Fruit fly (Drosophila melanogaster) whole organism, embryonic: ENCODE data around the gene beat-IIa.

ENCODE experiments used
- Atf3 ChIP-seq: fragments of 200-800 bp; sonication (Bioruptor generic); optimal IDR thresholded peaks from 3 replicates; lab custom pipeline; 2016; ENCODE audit warnings: missing biosample characterization, missing genetic modification characterization
- BEAF-32 ChIP-seq: fragments of 200-800 bp; sonication (Bioruptor generic); optimal IDR thresholded peaks from 3 replicates; lab custom pipeline; 2017; ENCODE audit warnings: missing biosample characterization, missing genetic modification characterization, mild to moderate bottlenecking, moderate library complexity, missing genetic modification reagents
- CG10147 ChIP-seq: fragments of 200-800 bp; sonication (Bioruptor generic); optimal IDR thresholded peaks from 2 replicates; lab custom pipeline; 2019; ENCODE audit warnings: missing biosample characterization, mild to moderate bottlenecking, missing genetic modification characterization, moderate library complexity
- CG10274 ChIP-seq: fragments of 200-800 bp; sonication (Bioruptor generic); optimal IDR thresholded peaks from 3 replicates; lab custom pipeline; 2017; ENCODE audit warnings: missing biosample characterization, mild to moderate bottlenecking, missing genetic modification characterization
- CG1233 ChIP-seq: fragments of 200-800 bp; sonication (Bioruptor generic); optimal IDR thresholded peaks from 4 replicates; lab custom pipeline; 2018; ENCODE audit warnings: missing biosample characterization, mild to moderate bottlenecking, missing genetic modification characterization
- CG14050 ChIP-seq: fragments of 200-800 bp; sonication (Bioruptor generic); IDR thresholded peaks from 3 replicates; pipeline ENCODE4 v1.3.6; 2022; ENCODE audit warnings: missing biosample characterization, missing genetic modification characterization
- CG14441 ChIP-seq: fragments of 200-800 bp; sonication (Bioruptor generic); IDR thresholded peaks from 2 replicates; pipeline ENCODE4 v1.3.6; 2022; ENCODE audit warnings: missing biosample characterization, missing genetic modification characterization
- CG15696 ChIP-seq: fragments of 200-800 bp; sonication (Bioruptor generic); optimal IDR thresholded peaks from 2 replicates; lab custom pipeline; 2019; ENCODE audit warnings: missing biosample characterization, mild to moderate bottlenecking, missing genetic modification characterization, moderate library complexity
- CG17328 ChIP-seq: fragments of 200-800 bp; sonication (Bioruptor generic); IDR thresholded peaks from 2 replicates; pipeline ENCODE4 v1.3.6; 2022; ENCODE audit warnings: missing biosample characterization, missing genetic modification characterization
- CG17359 ChIP-seq: fragments of 200-800 bp; sonication (Bioruptor generic); optimal IDR thresholded peaks from 3 replicates; lab custom pipeline; 2018; ENCODE audit warnings: missing biosample characterization, mild to moderate bottlenecking, missing genetic modification characterization, moderate library complexity
- CG17385 ChIP-seq: fragments of 200-800 bp; sonication (Bioruptor generic); optimal IDR thresholded peaks from 3 replicates; lab custom pipeline; 2018; ENCODE audit warnings: missing biosample characterization, mild to moderate bottlenecking, missing genetic modification characterization
- CG4328 ChIP-seq: fragments of 200-800 bp; sonication (Bioruptor generic); optimal IDR thresholded peaks from 3 replicates; lab custom pipeline; 2017; ENCODE audit warnings: missing biosample characterization, missing genetic modification reagents, missing genetic modification characterization
- CG43689 ChIP-seq: fragments of 200-800 bp; sonication (Bioruptor generic); IDR thresholded peaks from 2 replicates; pipeline ENCODE4 v1.3.6; 2022; ENCODE audit warnings: missing biosample characterization, missing genetic modification characterization
- CG4404 ChIP-seq: fragments of 200-800 bp; sonication (Bioruptor generic); IDR thresholded peaks from 2 replicates; pipeline ENCODE4 v1.3.6; 2022; ENCODE audit warnings: missing biosample characterization, missing genetic modification characterization
- CG4820 ChIP-seq: fragments of 200-800 bp; sonication (Bioruptor generic); optimal IDR thresholded peaks from 3 replicates; lab custom pipeline; 2016; ENCODE audit warnings: missing biosample characterization, missing genetic modification characterization
- CG5953 ChIP-seq: fragments of 200-800 bp; sonication (Bioruptor generic); IDR thresholded peaks from 2 replicates; pipeline ENCODE4 v1.3.6; 2022; ENCODE audit warnings: missing biosample characterization, missing genetic modification characterization
- CrebB ChIP-seq: fragments of 200-800 bp; sonication (Bioruptor generic); optimal IDR thresholded peaks from 3 replicates; lab custom pipeline; 2018; ENCODE audit warnings: missing biosample characterization, mild to moderate bottlenecking, missing genetic modification characterization
- D ChIP-seq, 2 experiments: fragments of 200-800 bp in 1 of 2; fragments of >200 bp in 1 of 2; sonication (Bioruptor generic) in 1 of 2; optimal IDR thresholded peaks; 2 replicates in 1 of 2; 3 replicates in 1 of 2; lab custom pipeline; 2017; ENCODE audit warnings: mild to moderate bottlenecking in 1 of 2, missing biosample characterization in 1 of 2, missing genetic modification characterization in 1 of 2, missing genetic modification reagents in 1 of 2
- Dbx ChIP-seq: fragments of 200-800 bp; sonication (Bioruptor generic); IDR thresholded peaks from 3 replicates; pipeline ENCODE4 v1.3.6; 2022; ENCODE audit warnings: missing biosample characterization, missing genetic modification characterization
- Deaf1 ChIP-seq: fragments of 200-800 bp; optimal IDR thresholded peaks from 3 replicates; lab custom pipeline; 2019; ENCODE audit warnings: missing biosample characterization, mild to moderate bottlenecking, missing genetic modification characterization, moderate library complexity
- Dip2 ChIP-seq: fragments of 200-800 bp; sonication (Bioruptor generic); IDR thresholded peaks from 2 replicates; pipeline ENCODE4 v1.3.6; 2022; ENCODE audit warnings: missing biosample characterization, missing genetic modification characterization
- E2f1 ChIP-seq: fragments of 200-800 bp; sonication (Bioruptor generic); IDR thresholded peaks from 2 replicates; pipeline ENCODE4 v1.3.6; 2022; ENCODE audit warnings: missing biosample characterization, missing genetic modification characterization
- Mes4 ChIP-seq: fragments of 200-800 bp; sonication (Bioruptor generic); optimal IDR thresholded peaks from 2 replicates; lab custom pipeline; 2016; ENCODE audit warnings: missing biosample characterization, missing genetic modification characterization
- Ptx1 ChIP-seq: fragments of 200-800 bp; sonication (Bioruptor generic); IDR thresholded peaks from 2 replicates; pipeline ENCODE4 v1.3.6; 2022; ENCODE audit warnings: missing biosample characterization, missing genetic modification characterization
- Side ChIP-seq: fragments of 200-800 bp; sonication (Bioruptor generic); optimal IDR thresholded peaks from 2 replicates; lab custom pipeline; 2016; ENCODE audit warnings: missing biosample characterization, missing genetic modification characterization
- Sox100B ChIP-seq: fragments of 200-800 bp; sonication (Bioruptor generic); optimal IDR thresholded peaks from 3 replicates; lab custom pipeline; 2018; ENCODE audit warnings: missing biosample characterization, mild to moderate bottlenecking, missing genetic modification characterization
- ac ChIP-seq: fragments of 200-800 bp; sonication (Bioruptor generic); optimal IDR thresholded peaks from 3 replicates; lab custom pipeline; 2017; ENCODE audit warnings: missing biosample characterization, mild to moderate bottlenecking, missing genetic modification characterization
- bowl ChIP-seq: fragments of 200-800 bp; sonication (Bioruptor generic); IDR thresholded peaks from 2 replicates; pipeline ENCODE4 v1.3.6; 2022; ENCODE audit warnings: missing biosample characterization, missing genetic modification characterization
- crc ChIP-seq: fragments of 200-800 bp; sonication (Bioruptor generic); optimal IDR thresholded peaks from 2 replicates; lab custom pipeline; 2016; ENCODE audit warnings: missing biosample characterization, missing genetic modification characterization
- dan ChIP-seq: fragments of 200-800 bp; sonication (Bioruptor generic); IDR thresholded peaks from 2 replicates; pipeline ENCODE4 v1.3.6; 2022; ENCODE audit warnings: missing biosample characterization, missing genetic modification characterization
- ems ChIP-seq: fragments of 200-800 bp; sonication (Bioruptor generic); optimal IDR thresholded peaks from 3 replicates; lab custom pipeline; 2016; ENCODE audit warnings: missing biosample characterization, missing genetic modification characterization
- eve ChIP-seq, 2 experiments: fragments of >200 bp; optimal IDR thresholded peaks; 2 replicates each; lab custom pipeline; 2017; ENCODE audit warnings: missing biosample characterization in 2 of 2, missing genetic modification characterization in 2 of 2
- grau ChIP-seq: fragments of 200-800 bp; optimal IDR thresholded peaks from 3 replicates; lab custom pipeline; 2019; ENCODE audit warnings: missing biosample characterization, mild to moderate bottlenecking, missing genetic modification characterization, moderate library complexity
- inv ChIP-seq: fragments of 200-800 bp; sonication (Bioruptor generic); IDR thresholded peaks from 2 replicates; pipeline ENCODE4 v1.3.6; 2022; ENCODE audit warnings: missing biosample characterization, missing genetic modification characterization; ENCODE audit not compliant: partially characterized antibody
- ken ChIP-seq: fragments of 200-800 bp; sonication (Bioruptor generic); IDR thresholded peaks from 3 replicates; pipeline ENCODE4 v1.3.6; 2022; ENCODE audit warnings: missing biosample characterization, missing genetic modification characterization
- kni ChIP-seq: fragments of 200-800 bp; sonication (Bioruptor generic); optimal IDR thresholded peaks from 3 replicates; lab custom pipeline; 2017; ENCODE audit warnings: mild to moderate bottlenecking, missing biosample characterization, missing genetic modification reagents, missing genetic modification characterization
- lov ChIP-seq, 2 experiments: fragments of 200-800 bp in 1 of 2; fragments of >200 bp in 1 of 2; sonication (Bioruptor generic) in 1 of 2; IDR thresholded peaks in 1 of 2; optimal IDR thresholded peaks in 1 of 2; 2 replicates in 1 of 2; 3 replicates in 1 of 2; pipeline versions ENCODE4 v1.3.6 to Lab custom; 2017 to 2022; ENCODE audit warnings: missing biosample characterization in 1 of 2, missing genetic modification characterization in 1 of 2
- onecut ChIP-seq: fragments of 200-800 bp; sonication (Bioruptor generic); IDR thresholded peaks from 2 replicates; pipeline ENCODE4 v1.3.6; 2022; ENCODE audit warnings: missing biosample characterization, missing genetic modification characterization
- run ChIP-seq: fragments of 200-800 bp; sonication (Bioruptor generic); optimal IDR thresholded peaks from 3 replicates; lab custom pipeline; 2018; ENCODE audit warnings: missing biosample characterization, mild to moderate bottlenecking, missing genetic modification characterization
- salm ChIP-seq: fragments of 200-800 bp; sonication (Bioruptor generic); optimal IDR thresholded peaks from 2 replicates; lab custom pipeline; 2018; ENCODE audit warnings: missing biosample characterization, mild to moderate bottlenecking, missing genetic modification characterization
- sd ChIP-seq: fragments of 200-800 bp; sonication (Bioruptor generic); optimal IDR thresholded peaks from 3 replicates; lab custom pipeline; 2018; ENCODE audit warnings: missing biosample characterization, mild to moderate bottlenecking, missing genetic modification characterization, moderate library complexity
- sqz ChIP-seq: fragments of 200-800 bp; sonication (Bioruptor generic); optimal IDR thresholded peaks from 3 replicates; lab custom pipeline; 2018; ENCODE audit warnings: missing biosample characterization, mild to moderate bottlenecking, missing genetic modification characterization
- ssp ChIP-seq: fragments of 200-800 bp; sonication (Bioruptor generic); IDR thresholded peaks from 2 replicates; pipeline ENCODE4 v1.3.6; 2022; ENCODE audit warnings: missing biosample characterization, missing genetic modification characterization
- tgo ChIP-seq: fragments of 200-800 bp; sonication (Bioruptor generic); IDR thresholded peaks from 3 replicates; pipeline ENCODE4 v1.3.6; 2022; ENCODE audit warnings: missing biosample characterization, missing genetic modification characterization
- tll ChIP-seq, 2 experiments: fragments of 200-800 bp in 1 of 2; fragments of >200 bp in 1 of 2; sonication (Bioruptor generic) in 1 of 2; optimal IDR thresholded peaks; 2 replicates each; lab custom pipeline; 2017 to 2019; ENCODE audit warnings: missing biosample characterization in 2 of 2, missing genetic modification characterization in 2 of 2, mild to moderate bottlenecking in 1 of 2, moderate library complexity in 1 of 2
- tna ChIP-seq: fragments of 200-800 bp; sonication (Bioruptor generic); IDR thresholded peaks from 2 replicates; pipeline ENCODE4 v1.3.6; 2022; ENCODE audit warnings: missing biosample characterization, missing genetic modification characterization; ENCODE audit not compliant: partially characterized antibody
- zen ChIP-seq: fragments of 200-800 bp; sonication (Bioruptor generic); optimal IDR thresholded peaks from 3 replicates; lab custom pipeline; 2018; ENCODE audit warnings: missing biosample characterization, mild to moderate bottlenecking, missing genetic modification characterization, moderate library complexity
- zfh1 ChIP-seq: fragments of 200-800 bp; sonication (Bioruptor generic); IDR thresholded peaks from 3 replicates; pipeline ENCODE4 v1.3.6; 2022; ENCODE audit warnings: missing biosample characterization, missing genetic modification characterization

Gene beat-IIa

DNA sequence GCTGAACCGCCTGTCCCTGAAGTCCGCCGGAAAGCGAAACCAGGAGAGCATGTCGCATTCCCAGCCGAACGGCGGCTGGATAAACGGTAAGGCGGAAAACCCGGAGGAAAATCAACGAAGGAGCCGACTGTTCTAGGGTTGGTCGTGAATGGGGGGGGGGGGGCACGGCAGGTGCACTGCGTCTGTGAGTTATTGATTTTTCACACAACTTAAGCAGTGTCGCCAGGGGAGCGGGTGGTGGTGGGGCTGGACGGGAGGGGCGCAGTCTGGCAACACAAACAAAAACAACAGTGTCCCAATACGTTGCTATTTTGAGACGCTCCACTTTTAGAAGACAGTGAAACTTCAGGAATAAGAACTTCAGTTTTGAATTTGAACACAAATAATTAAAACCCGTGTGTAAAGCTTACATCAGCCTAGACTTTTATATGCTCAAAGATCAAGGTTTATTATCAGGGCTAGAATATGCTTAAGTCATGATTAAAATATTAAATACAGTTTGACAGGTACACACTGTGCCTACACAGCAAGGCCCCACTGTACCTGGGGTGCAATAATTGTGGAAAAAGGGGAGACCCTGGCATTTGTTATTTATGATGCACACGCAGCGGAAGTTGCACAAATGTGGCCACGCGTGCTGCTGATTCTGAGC is 20.4 kb upstream of the beat-IIa start (continued):
- TF ChIP-seq zfh1 (GFP tag; lab: Robert Waterston, UW) (peak; percentile 85), eve (GFP tag; optimal IDR thresholded peaks at IDR 0.05; lab: Kevin White, UChicago) (peak in 1 of 2 experiments; percentile 57), ssp (GFP tag; lab: Robert Waterston, UW) (peak; percentile 48), Ptx1 (GFP tag; lab: Robert Waterston, UW) (peak; percentile 77), grau (tag; lab: Kevin White, UChicago) (peak; percentile 95), Side (peak; percentile 37), D (optimal IDR thresholded peaks at IDR 0.05; lab: Kevin White, UChicago) (no peak), D (GFP tag; optimal IDR thresholded peaks at IDR 0.05; lab: Kevin White, UChicago) (peak; percentile 75), CG1233 (peak; percentile 56), run (peak; percentile 55), salm (peak; percentile 61), BEAF-32 (GFP tag; lab: Kevin White, UChicago) (no peak), CG17385 (peak; percentile 64), CG4820 (GFP tag; lab: Kevin White, UChicago) (peak; percentile 74), CG10147 (GFP tag; lab: Kevin White, UChicago) (peak; percentile 45), CrebB (tag; lab: Kevin White, UChicago) (no peak), tna (GFP tag; lab: Robert Waterston, UW) (no peak), tgo (GFP tag; lab: Robert Waterston, UW) (peak; percentile 68), crc (GFP tag; lab: Kevin White, UChicago) (no peak), sd (tag; lab: Kevin White, UChicago) (no peak), CG17328 (GFP tag; lab: Robert Waterston, UW) (peak; percentile 84), CG5953 (GFP tag; lab: Robert Waterston, UW) (peak; percentile 78), CG43689 (peak; percentile 47; the same call in 1 of the 2 replicates), onecut (GFP tag; lab: Robert Waterston, UW) (peak; percentile 100), ken (GFP tag; lab: Robert Waterston, UW) (peak; percentile 76), CG14050 (GFP tag; lab: Robert Waterston, UW) (peak; percentile 68), Mes4 (GFP tag; lab: Kevin White, UChicago) (no peak), ac (peak; percentile 22), kni (GFP tag; lab: Kevin White, UChicago) (peak; percentile 11), zen (tag; lab: Kevin White, UChicago) (peak; percentile 35), CG17359 (peak; percentile 86), CG4328 (GFP tag; lab: Kevin White, UChicago) (peak; percentile 42), tll (GFP tag; optimal IDR thresholded peaks at IDR 0.05; lab: Kevin White, UChicago) (no peak), bowl (GFP tag; lab: Robert Waterston, UW) (no peak), Dbx (0 out of 3 replicates have a peak, but pooled peaks have one; percentile 20), CG10274 (GFP tag; lab: Kevin White, UChicago) (no peak), CG4404 (GFP tag; lab: Robert Waterston, UW) (peak; percentile 49; the same call in 1 of the 2 replicates), CG14441 (peak; percentile 56), dan (peak; percentile 20; the same call in 1 of the 2 replicates), CG15696 (tag; lab: Kevin White, UChicago) (peak; percentile 42), Sox100B (peak; percentile 73), Dip2 (no peak), Deaf1 (tag; lab: Kevin White, UChicago) (no peak), ems (GFP tag; lab: Kevin White, UChicago) (peak; percentile 68), E2f1 (GFP tag; lab: Robert Waterston, UW) (peak; percentile 71; the same call in 1 of the 2 replicates), lov (optimal IDR thresholded peaks at IDR 0.05; lab: Kevin White, UChicago) (no peak), lov (GFP tag; IDR thresholded peaks at IDR 0.05; lab: Robert Waterston, UW) (no peak), inv (GFP tag; lab: Robert Waterston, UW) (no peak), sqz (GFP tag; lab: Kevin White, UChicago) (peak; percentile 17), Atf3 (GFP tag; lab: Kevin White, UChicago) (no peak)
